Worm (Caenorhabditis elegans) whole organism, L3 larva: Measurements from ENCODE around the gene chil-19.

Source experiments
- ceh-82 ChIP-seq: fragments of 150-350 bp; optimal IDR thresholded peaks from 2 replicates; lab custom pipeline; 2014; ENCODE audit warnings: missing biosample characterization, missing genetic modification characterization
- elt-3 ChIP-seq, 3 experiments: fragments of 150-350 bp in 1 of 3; sonication (generic microtip) in 2 of 3; optimal IDR thresholded peaks; 2 replicates in 2 of 3; 4 replicates in 1 of 3; lab custom pipeline; 2014 to 2017; ENCODE audit warnings: missing biosample characterization in 3 of 3, missing genetic modification characterization in 3 of 3
- nhr-11 ChIP-seq: fragments of 150-350 bp; optimal IDR thresholded peaks from 2 replicates; lab custom pipeline; 2014; ENCODE audit warnings: missing biosample characterization, missing genetic modification characterization
- nhr-12 ChIP-seq: fragments of 150-350 bp; optimal IDR thresholded peaks from 2 replicates; lab custom pipeline; 2014; ENCODE audit warnings: missing biosample characterization, missing genetic modification characterization
- nhr-77 ChIP-seq: fragments of 150-350 bp; optimal IDR thresholded peaks from 2 replicates; lab custom pipeline; 2014; ENCODE audit warnings: missing biosample characterization, missing genetic modification characterization
- pha-4 ChIP-seq: fragments of 150-350 bp; optimal IDR thresholded peaks from 2 replicates; lab custom pipeline; 2014; ENCODE audit warnings: missing biosample characterization, missing genetic modification reagents, missing genetic modification characterization
- pqm-1 ChIP-seq: fragments of 150-350 bp; optimal IDR thresholded peaks from 2 replicates; lab custom pipeline; 2017; ENCODE audit warnings: missing biosample characterization, missing genetic modification characterization, inconsistent platforms
- skn-1 ChIP-seq: fragments of 150-350 bp; optimal IDR thresholded peaks from 2 replicates; lab custom pipeline; 2014; ENCODE audit warnings: missing biosample characterization, missing genetic modification characterization
- snpc-4 ChIP-seq: fragments of 150-350 bp; optimal IDR thresholded peaks from 2 replicates; lab custom pipeline; 2014; ENCODE audit warnings: missing biosample characterization, missing genetic modification characterization
- tbx-2 ChIP-seq: sonication (generic microtip); optimal IDR thresholded peaks from 2 replicates; lab custom pipeline; 2016; ENCODE audit warnings: mild to moderate bottlenecking, missing genetic modification characterization, missing compliant biosample characterization
- ztf-11 ChIP-seq: fragments of 150-350 bp; optimal IDR thresholded peaks from 2 replicates; lab custom pipeline; 2014; ENCODE audit warnings: missing biosample characterization, missing genetic modification characterization
- ztf-4 ChIP-seq: fragments of 150-350 bp; optimal IDR thresholded peaks from 2 replicates; lab custom pipeline; 2014; ENCODE audit warnings: missing biosample characterization, missing genetic modification characterization

DNA sequence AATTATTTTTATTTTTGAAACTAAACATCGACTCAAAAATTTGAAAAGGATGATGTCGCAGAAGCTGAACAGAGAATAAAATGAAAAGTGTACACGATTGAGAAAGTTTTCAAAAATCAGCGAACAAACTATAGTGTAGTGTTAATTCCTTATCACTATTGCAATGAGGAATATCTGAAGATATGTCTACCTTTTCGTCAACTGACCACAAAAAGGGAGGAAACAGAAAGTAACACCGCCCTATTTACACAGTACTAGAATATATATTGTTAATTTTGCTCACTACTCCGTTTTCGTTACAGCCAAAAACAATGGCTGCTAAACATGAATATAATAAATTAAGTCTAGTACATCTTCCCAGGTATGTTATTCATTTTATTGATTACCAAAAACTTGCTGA, 6.2 kb downstream of the chil-19 start, which contains the start of gene chil-18:
- TF ChIP-seq nhr-77 (tag; lab: Kevin White, UChicago) (no peak), ztf-11 (tag; lab: Kevin White, UChicago) (no peak), ceh-82 (tag; lab: Kevin White, UChicago) (no peak), skn-1 (no peak), tbx-2 (tag; lab: Kevin White, UChicago) (no peak), nhr-12 (tag; lab: Kevin White, UChicago) (no peak), ztf-4 (tag; lab: Kevin White, UChicago) (no peak), pha-4 (no peak), pqm-1 (tag; lab: Kevin White, UChicago) (no peak), nhr-11 (tag; lab: Kevin White, UChicago) (no peak), snpc-4 (tag; lab: Kevin White, UChicago) (no peak), elt-3 (tag; optimal IDR thresholded peaks at IDR 0.05; lab: Kevin White, UChicago) (no peak)
